Fruit fly (Drosophila melanogaster) whole organism, adult: ENCODE data around the gene CG11398.

Source experiments
- CG11617 ChIP-seq: fragments of 200-800 bp; sonication (Bioruptor generic); optimal IDR thresholded peaks from 2 replicates; lab custom pipeline; 2017; ENCODE audit warnings: mild to moderate bottlenecking, missing biosample characterization, missing genetic modification reagents, missing genetic modification characterization
- CG12768 ChIP-seq: fragments of 200-800 bp; sonication (Bioruptor generic); optimal IDR thresholded peaks from 2 replicates; lab custom pipeline; 2017; ENCODE audit warnings: missing biosample characterization, missing genetic modification characterization, mild to moderate bottlenecking, moderate library complexity, missing genetic modification reagents
- CG14711 ChIP-seq: fragments of 200-800 bp; sonication (Bioruptor generic); optimal IDR thresholded peaks from 2 replicates; lab custom pipeline; 2018; ENCODE audit warnings: missing biosample characterization, mild to moderate bottlenecking, missing genetic modification characterization, moderate library complexity
- CG1620 ChIP-seq: fragments of 200-800 bp; sonication (Bioruptor generic); optimal IDR thresholded peaks from 2 replicates; lab custom pipeline; 2016; ENCODE audit warnings: missing biosample characterization, missing genetic modification characterization
- CG5204 ChIP-seq: fragments of 200-800 bp; sonication (Bioruptor generic); optimal IDR thresholded peaks from 2 replicates; lab custom pipeline; 2016; ENCODE audit warnings: missing biosample characterization, missing genetic modification characterization
- CG7045 ChIP-seq: fragments of 200-800 bp; sonication (Bioruptor generic); optimal IDR thresholded peaks from 2 replicates; lab custom pipeline; 2017; ENCODE audit warnings: missing biosample characterization, mild to moderate bottlenecking, missing genetic modification characterization
- Crg-1 ChIP-seq: fragments of 200-800 bp; sonication (Bioruptor generic); optimal IDR thresholded peaks from 2 replicates; lab custom pipeline; 2016; ENCODE audit warnings: missing biosample characterization, missing genetic modification characterization
- Hr96 ChIP-seq: fragments of 200-800 bp; sonication (Bioruptor generic); optimal IDR thresholded peaks from 2 replicates; lab custom pipeline; 2016; ENCODE audit warnings: missing biosample characterization, missing genetic modification characterization
- bab1 ChIP-seq: fragments of 200-800 bp; sonication (Bioruptor generic); optimal IDR thresholded peaks from 3 replicates; lab custom pipeline; 2019; ENCODE audit warnings: missing biosample characterization, mild to moderate bottlenecking, missing genetic modification characterization, moderate library complexity
- cic ChIP-seq: fragments of 200-800 bp; sonication (Bioruptor generic); optimal IDR thresholded peaks from 2 replicates; lab custom pipeline; 2017; ENCODE audit warnings: missing biosample characterization, mild to moderate bottlenecking, missing genetic modification characterization, moderate library complexity
- kay ChIP-seq: fragments of 200-800 bp; sonication (Bioruptor generic); peaks from one replicate; lab custom pipeline; 2016; ENCODE audit warnings: missing biosample characterization, missing genetic modification characterization, borderline replicate concordance
- ovo ChIP-seq: fragments of 200-800 bp; sonication (Bioruptor generic); optimal IDR thresholded peaks from 2 replicates; lab custom pipeline; 2016; ENCODE audit warnings: missing biosample characterization, missing genetic modification characterization

- TF ChIP-seq CG12768 (no peak), Hr96 (GFP tag; lab: Kevin White, UChicago) (no peak), CG7045 (no peak), CG5204 (no peak), ovo (no peak), Crg-1 (GFP tag; lab: Kevin White, UChicago) (no peak), bab1 (GFP tag; lab: Kevin White, UChicago) (peak; percentile 40), CG11617 (no peak), CG1620 (no peak), CG14711 (tag; lab: Kevin White, UChicago) (no peak), kay (GFP tag; lab: Kevin White, UChicago) (no peak), cic (GFP tag; lab: Kevin White, UChicago) (peak; percentile 2)
These were observed at the start of gene CG11398 for dm6 chrX:1215000-1215399.
